Worm (Caenorhabditis elegans): ENCODE measurements around the gene ttr-11.

DNA sequence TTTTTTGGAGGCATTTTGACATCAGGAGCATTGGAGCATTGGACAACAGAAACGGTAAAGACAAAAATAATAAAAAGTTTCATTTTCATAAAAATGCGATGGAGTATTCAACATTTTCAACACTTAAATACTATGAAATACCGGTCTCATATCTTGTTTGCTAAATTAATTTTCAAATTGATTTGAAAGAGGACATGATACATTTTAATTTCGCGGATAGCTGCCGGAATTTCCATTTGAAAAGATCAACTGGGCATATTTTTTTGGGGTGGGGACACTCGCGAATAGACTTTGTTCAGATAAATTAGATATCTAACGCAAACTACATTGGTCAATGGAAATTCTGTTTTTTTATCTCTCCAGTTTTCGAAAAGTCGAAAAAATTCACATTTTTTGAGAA is 8.4 kb upstream of the ttr-11 start, which contains the start of gene F26F2.10:
- no peak for TF ChIP-seq nhr-77 (tag; optimal IDR thresholded peaks at IDR 0.05)
- TF ChIP-seq fkh-10 (GFP tag; optimal IDR thresholded peaks at IDR 0.05) = no peak
- no peak for TF ChIP-seq jun-1 (tag; optimal IDR thresholded peaks at IDR 0.05)

All from whole organism, L1 larva.